Worm (Caenorhabditis elegans): ENCODE measurements around the gene tmem-145.

DNA sequence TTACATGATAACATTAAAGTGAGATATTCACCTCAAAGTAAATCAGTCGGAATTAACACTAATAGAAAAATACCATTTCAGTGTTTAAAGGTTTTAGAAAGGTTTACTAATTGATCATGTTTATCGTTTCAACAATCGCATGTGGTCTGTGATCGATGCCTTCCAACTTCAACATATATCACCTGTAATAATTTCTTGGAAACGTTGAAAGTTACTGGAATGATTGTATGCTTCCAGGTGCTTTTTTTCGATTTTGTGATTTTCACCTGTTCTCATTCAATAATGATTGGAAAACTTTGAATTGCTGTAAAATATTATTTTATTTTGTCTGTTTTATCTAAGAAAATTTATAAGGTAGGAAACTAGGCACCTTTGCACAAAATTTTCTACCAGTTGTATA is 51.2 kb downstream of the tmem-145 start:
- TF ChIP-seq B0310.2 (tag; optimal IDR thresholded peaks at IDR 0.05) (no peak), hnd-1 (tag; optimal IDR thresholded peaks at IDR 0.05) (no peak), hmg-4 (GFP tag; optimal IDR thresholded peaks at IDR 0.05) (no peak), ama-1 (optimal IDR thresholded peaks at IDR 0.05) (no peak), tbx-37 (GFP tag; conservative IDR thresholded peaks at IDR 0.05) (no peak), scrt-1 (GFP tag; IDR thresholded peaks at IDR 0.05) (no peak), aly-1 (tag; optimal IDR thresholded peaks at IDR 0.05) (no peak)
